Fruit fly (Drosophila melanogaster) whole organism, wandering third instar larva: Measurements from ENCODE around the gene Rab9Db.
"Not testable (repeated sequence)": the region's sequence is repeated elsewhere in the genome, so short reads cannot be mapped to it uniquely, and the experiment has no call there.

Source experiments
- Abd-B ChIP-seq: fragments of >200 bp; optimal IDR thresholded peaks from 2 replicates; lab custom pipeline; 2017; ENCODE audit warnings: missing biosample characterization, missing genetic modification characterization
- CG9705 ChIP-seq: fragments of 200-800 bp; sonication (Bioruptor generic); optimal IDR thresholded peaks from 2 replicates; lab custom pipeline; 2018; ENCODE audit warnings: missing biosample characterization, mild to moderate bottlenecking, missing genetic modification characterization
- CrebA ChIP-seq: fragments of 200-800 bp; sonication (Bioruptor generic); optimal IDR thresholded peaks from 2 replicates; lab custom pipeline; 2016; ENCODE audit warnings: missing biosample characterization, mild to moderate bottlenecking, missing genetic modification characterization, borderline replicate concordance
- Dfd ChIP-seq: fragments of >200 bp; optimal IDR thresholded peaks from 2 replicates; lab custom pipeline; 2017; ENCODE audit warnings: missing biosample characterization, missing genetic modification characterization
- Dif ChIP-seq: fragments of 200-275, 200-300 bp; sonication (Bioruptor generic); optimal IDR thresholded peaks from 2 replicates; lab custom pipeline; 2018; ENCODE audit warnings: missing biosample characterization, missing genetic modification characterization; ENCODE audit not compliant: partially characterized antibody
- GATAd ChIP-seq: sonication (Bioruptor generic); optimal IDR thresholded peaks from 2 replicates; lab custom pipeline; 2016; ENCODE audit warnings: missing biosample characterization, missing genetic modification characterization
- Hnf4 ChIP-seq: fragments of 200-800 bp; sonication (Bioruptor generic); optimal IDR thresholded peaks from 2 replicates; lab custom pipeline; 2016; ENCODE audit warnings: missing biosample characterization, mild to moderate bottlenecking, missing genetic modification characterization
- Hr83 ChIP-seq: fragments of 200-300 bp; sonication (Bioruptor generic); optimal IDR thresholded peaks from 2 replicates; lab custom pipeline; 2016; ENCODE audit warnings: missing biosample characterization, mild to moderate bottlenecking, missing genetic modification characterization, moderate library complexity; ENCODE audit not compliant: poor library complexity, severe bottlenecking
- Jra ChIP-seq: sonication (Bioruptor generic); optimal IDR thresholded peaks from 2 replicates; lab custom pipeline; 2016; ENCODE audit warnings: missing biosample characterization, missing genetic modification characterization
- Mio ChIP-seq: sonication (Bioruptor generic); optimal IDR thresholded peaks from 2 replicates; lab custom pipeline; 2016; ENCODE audit warnings: missing biosample characterization, missing genetic modification characterization
- N ChIP-seq: fragments of >200 bp; optimal IDR thresholded peaks from 2 replicates; lab custom pipeline; 2018; ENCODE audit warnings: missing biosample characterization, missing external identifiers, missing genetic modification characterization
- Rel ChIP-seq, 2 experiments: fragments of 200-800 bp; sonication (Bioruptor generic) in 1 of 2; optimal IDR thresholded peaks; 2 replicates in 1 of 2; 3 replicates in 1 of 2; lab custom pipeline; 2016 to 2019; ENCODE audit warnings: mild to moderate bottlenecking in 2 of 2, missing biosample characterization in 2 of 2, missing genetic modification characterization in 2 of 2, moderate library complexity in 1 of 2
- Sp1 ChIP-seq: fragments of 200-800 bp; sonication (Bioruptor generic); optimal IDR thresholded peaks from 3 replicates; lab custom pipeline; 2019; ENCODE audit warnings: missing biosample characterization, mild to moderate bottlenecking, missing genetic modification characterization, moderate library complexity
- Vsx2 ChIP-seq: fragments of 200-300, 225-300 bp; sonication (Bioruptor generic); optimal IDR thresholded peaks from 2 replicates; lab custom pipeline; 2018; ENCODE audit warnings: missing biosample characterization, missing genetic modification characterization; ENCODE audit not compliant: partially characterized antibody
- br ChIP-seq: fragments of 200-800 bp; sonication (Bioruptor generic); optimal IDR thresholded peaks from 2 replicates; lab custom pipeline; 2016; ENCODE audit warnings: missing biosample characterization, missing genetic modification characterization
- dl ChIP-seq, 2 experiments: fragments of 175-275, 200-275 bp in 1 of 2; fragments of 200-275 bp in 1 of 2; sonication (Bioruptor generic); optimal IDR thresholded peaks; lab custom pipeline; 2018; ENCODE audit warnings: mild to moderate bottlenecking in 2 of 2, missing biosample characterization in 2 of 2, missing genetic modification characterization in 2 of 2, moderate library complexity in 2 of 2; ENCODE audit not compliant: partially characterized antibody in 2 of 2, insufficient read depth in 1 of 2
- dmrt93B ChIP-seq: fragments of 200-800 bp; sonication (Bioruptor generic); optimal IDR thresholded peaks from 2 replicates; lab custom pipeline; 2018; ENCODE audit warnings: missing biosample characterization, mild to moderate bottlenecking, missing genetic modification characterization
- dsf ChIP-seq: sonication (Bioruptor generic); optimal IDR thresholded peaks from 2 replicates; lab custom pipeline; 2016; ENCODE audit warnings: missing biosample characterization, missing genetic modification characterization, borderline replicate concordance
- ey ChIP-seq: fragments of 200-800 bp; sonication (Bioruptor generic); optimal IDR thresholded peaks from 2 replicates; lab custom pipeline; 2016; ENCODE audit warnings: missing biosample characterization, missing genetic modification characterization
- foxo ChIP-seq, 2 experiments: fragments of 200-800 bp; sonication (Bioruptor generic); optimal IDR thresholded peaks; 2 replicates in 1 of 2; 3 replicates in 1 of 2; lab custom pipeline; 2016 to 2017; ENCODE audit warnings: missing biosample characterization in 2 of 2, missing genetic modification characterization in 2 of 2
- fru ChIP-seq: fragments of 200-800 bp; sonication (Bioruptor generic); optimal IDR thresholded peaks from 3 replicates; lab custom pipeline; 2016; ENCODE audit warnings: missing biosample characterization, mild to moderate bottlenecking, missing genetic modification characterization
- h ChIP-seq: fragments of 200-800 bp; sonication (Bioruptor generic); optimal IDR thresholded peaks from 3 replicates; lab custom pipeline; 2016; ENCODE audit warnings: missing biosample characterization, mild to moderate bottlenecking, missing genetic modification characterization
- jim ChIP-seq: fragments of 175-275, 200-325 bp; sonication (Bioruptor generic); optimal IDR thresholded peaks from 2 replicates; lab custom pipeline; 2016; ENCODE audit warnings: missing biosample characterization, mild to moderate bottlenecking, missing genetic modification characterization
- pan ChIP-seq: fragments of >200 bp; optimal IDR thresholded peaks from 2 replicates; lab custom pipeline; 2017
- psq ChIP-seq: fragments of 200-800 bp; sonication (Bioruptor generic); optimal IDR thresholded peaks from 3 replicates; lab custom pipeline; 2017; ENCODE audit warnings: missing biosample characterization, mild to moderate bottlenecking, missing genetic modification characterization, moderate library complexity
- rgr ChIP-seq: fragments of 200-800 bp; sonication (Bioruptor generic); optimal IDR thresholded peaks from 3 replicates; lab custom pipeline; 2016; ENCODE audit warnings: missing biosample characterization, mild to moderate bottlenecking, missing genetic modification characterization
- sage ChIP-seq: fragments of 200-800 bp; sonication (Bioruptor generic); optimal IDR thresholded peaks from 2 replicates; lab custom pipeline; 2016; ENCODE audit warnings: missing biosample characterization, mild to moderate bottlenecking, missing genetic modification characterization
- sv ChIP-seq: fragments of 200-800 bp; sonication (Bioruptor generic); optimal IDR thresholded peaks from 3 replicates; lab custom pipeline; 2016; ENCODE audit warnings: missing biosample characterization, missing genetic modification characterization
- tai ChIP-seq: sonication (Bioruptor generic); optimal IDR thresholded peaks from 2 replicates; lab custom pipeline; 2016; ENCODE audit warnings: missing biosample characterization, missing genetic modification characterization
- usp ChIP-seq: fragments of >200 bp; optimal IDR thresholded peaks from 2 replicates; lab custom pipeline; 2017; ENCODE audit warnings: missing biosample characterization, missing genetic modification characterization
- woc ChIP-seq: sonication (Bioruptor generic); optimal IDR thresholded peaks from 2 replicates; lab custom pipeline; 2016; ENCODE audit warnings: missing biosample characterization, mild to moderate bottlenecking, missing genetic modification characterization

Gene Rab9Db

DNA sequence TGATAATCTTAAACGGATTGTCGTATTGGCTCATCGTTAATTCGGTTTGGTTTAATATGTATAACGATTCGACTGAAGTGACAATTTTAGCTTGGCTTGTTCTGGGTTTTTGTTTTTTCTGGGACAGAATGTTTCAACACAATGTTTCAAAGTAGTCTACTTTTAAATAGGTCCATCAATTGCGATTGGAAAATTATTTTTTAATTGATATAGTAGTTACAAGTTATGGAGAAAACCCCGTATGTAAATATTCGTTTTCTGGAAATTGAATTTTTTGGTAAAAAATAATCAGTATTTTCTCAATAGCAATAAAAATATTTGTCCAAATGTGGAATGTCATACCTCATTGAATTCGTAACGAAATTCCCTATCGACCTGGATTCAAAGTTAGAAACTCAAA lies at the start of gene Rab9Db:
Gene Rab9Db, minus strand, starts transcription at position 101 of the 400 bp plus-strand sequence.
- TF ChIP-seq Vsx2; Abd-B (GFP tag; lab: Kevin White, UChicago); Sp1 (GFP tag; lab: Kevin White, UChicago): not testable (repeated sequence)

- not testable (repeated sequence) for TF ChIP-seq tai (GFP tag; lab: Kevin White, UChicago); GATAd (GFP tag; lab: Kevin White, UChicago); jim
Measured at dm6 chrX:10661743-10662142, 38.7 kb upstream of the Rab9Db start, which contains the start of gene Rab9E. Gene Rab9E (minus strand): TSS chrX:10661843.

DNA sequence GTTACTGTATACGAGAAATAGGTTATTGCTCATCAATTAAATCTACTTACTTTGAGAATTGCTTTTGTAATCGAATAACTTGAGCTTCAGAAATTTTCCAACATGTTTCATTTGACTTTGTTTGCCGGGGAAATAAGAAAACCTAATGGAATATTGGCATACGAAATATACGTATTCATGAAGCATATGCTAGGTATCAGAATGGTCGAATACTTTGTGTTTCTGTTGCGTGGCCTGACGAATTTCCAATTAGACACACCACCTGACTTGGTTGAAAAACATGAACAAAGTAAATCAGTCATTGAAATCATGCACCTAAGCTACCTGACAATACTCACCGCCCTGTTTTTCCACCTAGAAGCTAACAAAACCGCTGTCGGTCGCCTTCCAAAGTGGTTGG lies 34.4 kb upstream of the Rab9Db start, which contains the start of gene CG2111:
Gene CG2111, plus strand, starts transcription at position 301 of the 400 bp plus-strand sequence.
- TF ChIP-seq CrebA (GFP tag; lab: Kevin White, UChicago) (no peak), fru (no peak), Vsx2 (no peak), usp (GFP tag; lab: Kevin White, UChicago) (no peak), Hnf4 (no peak), dsf (GFP tag; lab: Kevin White, UChicago) (no peak), Hr83 (GFP tag; lab: Kevin White, UChicago) (no peak), sv (GFP tag; lab: Kevin White, UChicago) (no peak), Jra (no peak), woc (GFP tag; lab: Kevin White, UChicago) (no peak), Abd-B (GFP tag; lab: Kevin White, UChicago) (no peak), foxo (GFP tag; optimal IDR thresholded peaks at IDR 0.05; lab: Kevin White, UChicago) (no peak), sage (GFP tag; lab: Kevin White, UChicago) (no peak), dmrt93B (GFP tag; lab: Kevin White, UChicago) (no peak), ey (GFP tag; lab: Kevin White, UChicago) (no peak), CG9705 (GFP tag; lab: Kevin White, UChicago) (no peak), Mio (GFP tag; lab: Kevin White, UChicago) (no peak), pan (no peak), GATAd (GFP tag; lab: Kevin White, UChicago) (no peak), Rel (GFP tag; optimal IDR thresholded peaks at IDR 0.05; lab: Kevin White, UChicago) (no peak), Rel (tag; optimal IDR thresholded peaks at IDR 0.05; lab: Kevin White, UChicago) (no peak)
- TF ChIP-seq, all 38 proteins: peak for 0

DNA sequence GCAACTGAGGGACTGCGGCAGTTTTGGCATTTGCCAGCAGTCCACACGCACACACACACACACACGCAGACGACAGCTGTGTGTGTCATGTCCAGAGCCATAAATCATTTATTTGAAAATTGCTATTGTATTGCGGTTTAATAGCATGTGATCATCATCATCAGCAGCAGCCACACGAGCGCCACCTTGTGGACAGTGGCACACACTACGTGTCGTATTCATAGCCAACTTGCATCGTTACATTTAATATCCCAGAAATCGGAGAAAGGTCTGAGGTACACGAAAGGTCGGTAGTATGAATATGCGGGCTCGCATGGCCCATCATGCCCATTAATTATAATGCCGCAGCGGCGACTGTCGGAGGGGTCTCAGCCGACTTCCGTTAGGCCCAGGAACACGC lies 33.2 kb upstream of the Rab9Db start:
- TF ChIP-seq br (GFP tag; lab: Kevin White, UChicago): no peak
- no peak for TF ChIP-seq Vsx2
- no peak for TF ChIP-seq rgr
- no peak for TF ChIP-seq CG9705 (GFP tag; lab: Kevin White, UChicago)
- no peak for TF ChIP-seq Rel (GFP tag; optimal IDR thresholded peaks at IDR 0.05; lab: Kevin White, UChicago)
- no peak for TF ChIP-seq Rel (tag; optimal IDR thresholded peaks at IDR 0.05; lab: Kevin White, UChicago)
- no peak for TF ChIP-seq Dif (GFP tag; lab: Kevin White, UChicago)
- no peak for TF ChIP-seq dsf (GFP tag; lab: Kevin White, UChicago)
- TF ChIP-seq jim: no peak
- TF ChIP-seq psq (GFP tag; lab: Kevin White, UChicago): no peak
- no peak for TF ChIP-seq CrebA (GFP tag; lab: Kevin White, UChicago)
- no peak for TF ChIP-seq tai (GFP tag; lab: Kevin White, UChicago)
- no peak for TF ChIP-seq Hr83 (GFP tag; lab: Kevin White, UChicago)
- TF ChIP-seq dl (GFP tag; optimal IDR thresholded peaks at IDR 0.05; lab: Kevin White, UChicago; ENCODE audit: insufficient read depth in 1 of 2, partially characterized antibody in 2 of 2): no peak
- TF ChIP-seq woc (GFP tag; lab: Kevin White, UChicago): no peak
- no peak for TF ChIP-seq N
- no peak for TF ChIP-seq Abd-B (GFP tag; lab: Kevin White, UChicago)
- TF ChIP-seq dmrt93B (GFP tag; lab: Kevin White, UChicago): no peak

DNA sequence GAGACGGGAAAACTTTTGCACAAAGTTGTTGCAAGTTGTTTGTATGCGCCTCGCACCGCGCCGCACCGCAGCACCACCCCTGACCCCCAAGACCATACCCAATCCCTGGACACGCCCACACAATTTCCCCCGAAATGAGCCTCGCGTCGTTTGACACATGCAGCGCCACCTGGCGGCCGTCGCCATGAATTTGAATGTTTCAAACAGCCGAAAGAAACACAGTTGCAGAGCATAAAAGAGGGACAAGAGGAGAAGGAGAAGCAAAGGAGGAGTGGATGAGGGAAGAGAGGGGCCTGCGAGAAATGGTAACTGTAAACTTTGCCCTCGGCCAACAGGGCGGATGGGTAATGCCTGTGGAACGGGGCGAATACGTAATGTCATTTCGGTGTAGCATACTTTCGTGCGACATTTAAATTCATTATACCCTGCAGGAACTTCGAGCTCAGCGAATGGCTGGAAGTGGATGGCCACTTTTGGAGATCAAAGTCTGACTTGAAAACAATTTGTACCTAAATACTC lies 19.3 kb upstream of the Rab9Db start:
- TF ChIP-seq foxo (GFP tag; optimal IDR thresholded peaks at IDR 0.05; lab: Kevin White, UChicago) (no peak), Dfd (GFP tag; lab: Kevin White, UChicago) (no peak), Sp1 (GFP tag; lab: Kevin White, UChicago) (no peak), CrebA (GFP tag; lab: Kevin White, UChicago) (no peak), Abd-B (GFP tag; lab: Kevin White, UChicago) (no peak), usp (GFP tag; lab: Kevin White, UChicago) (no peak), h (GFP tag; lab: Kevin White, UChicago) (no peak), Dif (GFP tag; lab: Kevin White, UChicago) (no peak), rgr (no peak)
